Fruit fly (Drosophila melanogaster) whole organism, embryonic: ENCODE data around the gene S6KL.
A peak's percentile ranks its signal among the peaks of the same experiment; 100 is the strongest.

Source experiments
- Aef1 ChIP-seq: fragments of 200-800 bp; sonication (Bioruptor generic); IDR thresholded peaks from 3 replicates; pipeline ENCODE4 v1.3.6; 2022; ENCODE audit warnings: missing biosample characterization, missing genetic modification characterization
- Atf-2 ChIP-seq: fragments of 200-800 bp; sonication (Bioruptor generic); optimal IDR thresholded peaks from 2 replicates; lab custom pipeline; 2016; ENCODE audit warnings: missing biosample characterization, missing genetic modification characterization
- CG11695 ChIP-seq: fragments of 200-800 bp; sonication (Bioruptor generic); IDR thresholded peaks from 3 replicates; pipeline ENCODE4 v1.3.6; 2022; ENCODE audit warnings: missing biosample characterization, missing genetic modification characterization
- CG13123 ChIP-seq: fragments of 200-800 bp; sonication (Bioruptor generic); optimal IDR thresholded peaks from 2 replicates; lab custom pipeline; 2016; ENCODE audit warnings: missing biosample characterization, missing genetic modification characterization
- CG13296 ChIP-seq: fragments of 200-800 bp; sonication (Bioruptor generic); optimal IDR thresholded peaks from 3 replicates; lab custom pipeline; 2018; ENCODE audit warnings: missing biosample characterization, mild to moderate bottlenecking, missing genetic modification characterization
- CG14014 ChIP-seq: fragments of 200-800 bp; sonication (Bioruptor generic); IDR thresholded peaks from 2 replicates; pipeline ENCODE4 v1.3.6; 2022; ENCODE audit warnings: missing biosample characterization, missing genetic modification characterization
- CG15479 ChIP-seq: fragments of 200-800 bp; sonication (Bioruptor generic); optimal IDR thresholded peaks from 3 replicates; lab custom pipeline; 2019; ENCODE audit warnings: missing biosample characterization, mild to moderate bottlenecking, missing genetic modification characterization, moderate library complexity
- CG1602 ChIP-seq: fragments of 200-800 bp; sonication (Bioruptor generic); optimal IDR thresholded peaks from 3 replicates; lab custom pipeline; 2016; ENCODE audit warnings: missing biosample characterization, missing genetic modification characterization
- CG16813 ChIP-seq: fragments of 200-800 bp; sonication (Bioruptor generic); IDR thresholded peaks from 3 replicates; pipeline ENCODE4 v1.3.6; 2022; ENCODE audit warnings: missing biosample characterization, missing genetic modification characterization; ENCODE audit not compliant: partially characterized antibody
- CG18476 ChIP-seq: fragments of 200-800 bp; sonication (Bioruptor generic); optimal IDR thresholded peaks from 2 replicates; lab custom pipeline; 2016; ENCODE audit warnings: missing biosample characterization, mild to moderate bottlenecking, missing genetic modification characterization
- CG30020 ChIP-seq: fragments of 200-800 bp; optimal IDR thresholded peaks from 2 replicates; lab custom pipeline; 2019; ENCODE audit warnings: missing biosample characterization, mild to moderate bottlenecking, missing genetic modification characterization, moderate library complexity
- CG30403 ChIP-seq: fragments of 200-800 bp; sonication (Bioruptor generic); optimal IDR thresholded peaks from 3 replicates; lab custom pipeline; 2016; ENCODE audit warnings: missing biosample characterization, missing genetic modification characterization
- CG31388 ChIP-seq: fragments of 200-800 bp; sonication (Bioruptor generic); optimal IDR thresholded peaks from 2 replicates; lab custom pipeline; 2016; ENCODE audit warnings: missing biosample characterization, missing genetic modification characterization
- CG32767 ChIP-seq: fragments of 200-800 bp; sonication (Bioruptor generic); IDR thresholded peaks from 2 replicates; pipeline ENCODE4 v1.3.6; 2022; ENCODE audit warnings: missing biosample characterization, missing genetic modification characterization
- CG33213 ChIP-seq: fragments of 200-800 bp; sonication (Bioruptor generic); optimal IDR thresholded peaks from 3 replicates; lab custom pipeline; 2016; ENCODE audit warnings: missing biosample characterization, missing genetic modification characterization
- CG33557 ChIP-seq: fragments of 200-800 bp; sonication (Bioruptor generic); optimal IDR thresholded peaks from 2 replicates; lab custom pipeline; 2019; ENCODE audit warnings: missing biosample characterization, mild to moderate bottlenecking, missing genetic modification characterization, moderate library complexity
- CG6654 ChIP-seq: fragments of 200-800 bp; sonication (Bioruptor generic); optimal IDR thresholded peaks from 2 replicates; lab custom pipeline; 2017; ENCODE audit warnings: missing biosample characterization, mild to moderate bottlenecking, missing genetic modification characterization
- CG8359 ChIP-seq: fragments of 200-800 bp; sonication (Bioruptor generic); optimal IDR thresholded peaks from 2 replicates; lab custom pipeline; 2017; ENCODE audit warnings: missing biosample characterization, mild to moderate bottlenecking, missing genetic modification characterization, borderline replicate concordance
- CG8765 ChIP-seq: fragments of 200-800 bp; sonication (Bioruptor generic); IDR thresholded peaks from 2 replicates; pipeline ENCODE4 v1.3.6; 2022; ENCODE audit warnings: missing biosample characterization, missing genetic modification characterization
- CG9876 ChIP-seq: fragments of 200-800 bp; sonication (Bioruptor generic); optimal IDR thresholded peaks from 2 replicates; lab custom pipeline; 2016; ENCODE audit warnings: missing biosample characterization, missing genetic modification characterization
- Dek ChIP-seq: fragments of 200-800 bp; sonication (Bioruptor generic); optimal IDR thresholded peaks from 3 replicates; lab custom pipeline; 2019; ENCODE audit warnings: missing biosample characterization, mild to moderate bottlenecking, missing genetic modification characterization, moderate library complexity
- Gug ChIP-seq: fragments of 200-800 bp; sonication (Bioruptor generic); IDR thresholded peaks from 4 replicates; pipeline ENCODE4 v1.3.6; 2022; ENCODE audit warnings: missing biosample characterization, missing genetic modification characterization
- Hr78 ChIP-seq, 2 experiments: fragments of 200-800 bp in 1 of 2; fragments of >200 bp in 1 of 2; sonication (Bioruptor generic) in 1 of 2; optimal IDR thresholded peaks; 2 replicates each; lab custom pipeline; 2017 to 2019; ENCODE audit warnings: missing biosample characterization in 2 of 2, missing genetic modification characterization in 2 of 2, mild to moderate bottlenecking in 1 of 2, moderate library complexity in 1 of 2
- Nf-YA ChIP-seq: fragments of 200-800 bp; sonication (Bioruptor generic); IDR thresholded peaks from 2 replicates; pipeline ENCODE4 v1.3.6; 2022; ENCODE audit warnings: missing biosample characterization, missing genetic modification characterization
- Nf-YB ChIP-seq: fragments of 200-800 bp; sonication (Bioruptor generic); optimal IDR thresholded peaks from 3 replicates; lab custom pipeline; 2019; ENCODE audit warnings: missing biosample characterization, mild to moderate bottlenecking, missing genetic modification characterization, moderate library complexity
- Ptx1 ChIP-seq: fragments of 200-800 bp; sonication (Bioruptor generic); IDR thresholded peaks from 2 replicates; pipeline ENCODE4 v1.3.6; 2022; ENCODE audit warnings: missing biosample characterization, missing genetic modification characterization
- Rfx ChIP-seq: fragments of 200-800 bp; sonication (Bioruptor generic); IDR thresholded peaks from 2 replicates; pipeline ENCODE4 v1.3.6; 2022; ENCODE audit warnings: missing biosample characterization, missing genetic modification characterization
- Scr ChIP-seq: fragments of 200-800 bp; sonication (Bioruptor generic); IDR thresholded peaks from 2 replicates; pipeline ENCODE4 v1.3.6; 2022; ENCODE audit warnings: missing biosample characterization, missing genetic modification characterization; ENCODE audit not compliant: partially characterized antibody
- ab ChIP-seq: fragments of 200-800 bp; sonication (Bioruptor generic); optimal IDR thresholded peaks from 2 replicates; lab custom pipeline; 2016; ENCODE audit warnings: missing biosample characterization, missing genetic modification characterization
- ara ChIP-seq: fragments of 200-800 bp; sonication (Bioruptor generic); IDR thresholded peaks from 2 replicates; pipeline ENCODE4 v1.3.6; 2022; ENCODE audit warnings: missing biosample characterization, missing genetic modification characterization
- bcd ChIP-seq: fragments of 200-800 bp; sonication (Bioruptor generic); optimal IDR thresholded peaks from 2 replicates; lab custom pipeline; 2017; ENCODE audit warnings: missing biosample characterization, mild to moderate bottlenecking, missing genetic modification characterization
- cg ChIP-seq: fragments of 200-800 bp; sonication (Bioruptor generic); optimal IDR thresholded peaks from 3 replicates; lab custom pipeline; 2019; ENCODE audit warnings: missing biosample characterization, mild to moderate bottlenecking, missing genetic modification characterization, moderate library complexity
- crp ChIP-seq, 2 experiments: fragments of 200-800 bp; sonication (Bioruptor generic); optimal IDR thresholded peaks; 2 replicates in 1 of 2; 3 replicates in 1 of 2; lab custom pipeline; 2017; ENCODE audit warnings: missing biosample characterization in 2 of 2, missing genetic modification characterization in 2 of 2, mild to moderate bottlenecking in 1 of 2, moderate library complexity in 1 of 2
- emc ChIP-seq: fragments of 200-800 bp; sonication (Bioruptor generic); optimal IDR thresholded peaks from 2 replicates; lab custom pipeline; 2016; ENCODE audit warnings: missing biosample characterization, missing genetic modification characterization
- gce ChIP-seq: fragments of 200-800 bp; sonication (Bioruptor generic); IDR thresholded peaks from 3 replicates; pipeline ENCODE4 v1.3.6; 2022; ENCODE audit warnings: missing biosample characterization, missing genetic modification characterization
- gcm ChIP-seq: fragments of 200-800 bp; sonication (Bioruptor generic); optimal IDR thresholded peaks from 2 replicates; lab custom pipeline; 2019; ENCODE audit warnings: missing biosample characterization, mild to moderate bottlenecking, missing genetic modification characterization, moderate library complexity
- her ChIP-seq: fragments of 200-800 bp; sonication (Bioruptor generic); optimal IDR thresholded peaks from 2 replicates; lab custom pipeline; 2016; ENCODE audit warnings: missing biosample characterization, missing genetic modification characterization
- lmd ChIP-seq: fragments of 200-800 bp; sonication (Bioruptor generic); IDR thresholded peaks from 2 replicates; pipeline ENCODE4 v1.3.6; 2022; ENCODE audit warnings: missing biosample characterization, missing genetic modification characterization
- maf-S ChIP-seq: fragments of 200-800 bp; sonication (Bioruptor generic); optimal IDR thresholded peaks from 2 replicates; lab custom pipeline; 2016; ENCODE audit warnings: missing biosample characterization, missing genetic modification characterization
- oc ChIP-seq: fragments of 200-800 bp; sonication (Bioruptor generic); optimal IDR thresholded peaks from 2 replicates; lab custom pipeline; 2018; ENCODE audit warnings: missing biosample characterization, mild to moderate bottlenecking, missing genetic modification characterization, moderate library complexity
- pnt ChIP-seq: fragments of 200-800 bp; sonication (Bioruptor generic); optimal IDR thresholded peaks from 3 replicates; lab custom pipeline; 2016; ENCODE audit warnings: missing biosample characterization, missing genetic modification characterization
- sc ChIP-seq, 3 experiments: fragments of >200 bp in 2 of 3; fragments of 200-800 bp in 1 of 3; sonication (Bioruptor generic) in 1 of 3; optimal IDR thresholded peaks; 2 replicates in 2 of 3; 3 replicates in 1 of 3; lab custom pipeline; 2017; ENCODE audit warnings: mild to moderate bottlenecking in 1 of 3, missing biosample characterization in 1 of 3, missing genetic modification characterization in 1 of 3, missing genetic modification reagents in 1 of 3
- sens ChIP-seq: fragments of 200-800 bp; sonication (Bioruptor generic); peaks from one replicate; lab custom pipeline; 2016; ENCODE audit warnings: missing biosample characterization, missing genetic modification characterization
- slbo ChIP-seq: fragments of 200-800 bp; sonication (Bioruptor generic); IDR thresholded peaks from 2 replicates; pipeline ENCODE4 v1.3.6; 2022; ENCODE audit warnings: missing biosample characterization, missing genetic modification characterization
- sqz ChIP-seq: fragments of 200-800 bp; sonication (Bioruptor generic); optimal IDR thresholded peaks from 3 replicates; lab custom pipeline; 2018; ENCODE audit warnings: missing biosample characterization, mild to moderate bottlenecking, missing genetic modification characterization
- sug ChIP-seq: fragments of 200-800 bp; optimal IDR thresholded peaks from 2 replicates; lab custom pipeline; 2019; ENCODE audit warnings: missing biosample characterization, mild to moderate bottlenecking, missing genetic modification characterization, moderate library complexity
- toy ChIP-seq: fragments of 200-800 bp; sonication (Bioruptor generic); IDR thresholded peaks from 2 replicates; pipeline ENCODE4 v1.3.6; 2022; ENCODE audit warnings: missing biosample characterization, missing genetic modification characterization
- wek ChIP-seq: fragments of 200-800 bp; sonication (Bioruptor generic); optimal IDR thresholded peaks from 3 replicates; lab custom pipeline; 2018; ENCODE audit warnings: missing biosample characterization, mild to moderate bottlenecking, missing genetic modification characterization, moderate library complexity

S6KL gene

DNA sequence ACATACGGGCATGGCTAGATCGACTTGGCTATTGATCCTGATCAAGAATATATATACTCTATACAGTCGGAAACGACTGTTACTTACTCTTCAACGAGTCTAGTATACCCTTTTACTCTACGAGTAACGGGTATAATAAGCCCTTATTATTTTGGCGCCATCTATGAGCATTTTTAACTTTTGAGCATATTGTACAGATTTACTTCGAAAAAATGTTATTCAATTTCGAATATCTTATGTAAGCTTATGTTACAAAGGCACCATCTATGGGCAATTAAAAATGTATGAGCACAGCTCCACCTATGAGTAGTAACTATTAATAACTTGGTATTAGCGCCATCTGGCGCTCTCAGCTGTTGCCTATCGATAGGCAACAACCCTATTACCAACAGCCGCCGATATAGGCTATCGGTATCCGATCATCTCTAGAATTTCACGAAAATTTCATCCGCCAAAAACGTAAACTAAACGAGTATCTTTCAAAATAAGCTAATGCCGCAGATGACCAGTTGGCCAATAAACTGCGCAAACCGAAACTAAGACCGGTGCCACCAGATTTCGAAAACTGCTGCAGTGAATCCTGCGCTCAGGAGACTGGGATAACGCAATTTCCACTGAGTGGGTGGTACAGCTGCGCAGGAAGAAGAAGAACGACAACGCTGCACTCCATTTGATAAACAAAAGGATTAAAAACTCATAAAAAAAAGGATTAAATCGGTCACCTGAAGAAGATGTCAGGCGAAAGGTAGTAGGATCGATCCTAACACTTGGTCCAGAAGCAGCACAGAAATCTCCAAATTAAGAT, 55.2 kb downstream of the S6KL start, which contains the start of gene htk (continued):
- TF ChIP-seq Ptx1 (GFP tag; lab: Robert Waterston, UW) (peak; percentile 64), CG18476 (no peak), ara (GFP tag; lab: Robert Waterston, UW) (0 out of 2 replicates have a peak, but pooled peaks have one; percentile 31), CG14014 (GFP tag; lab: Robert Waterston, UW) (peak; percentile 55; the same call in 1 of the 2 replicates), wek (GFP tag; lab: Kevin White, UChicago) (no peak), cg (GFP tag; lab: Kevin White, UChicago) (no peak), CG31388 (peak; percentile 41), CG13296 (GFP tag; lab: Kevin White, UChicago) (no peak), CG9876 (peak; percentile 78), emc (GFP tag; lab: Kevin White, UChicago) (peak; percentile 52), CG30403 (GFP tag; lab: Kevin White, UChicago) (peak; percentile 75), pnt (peak; percentile 78), Aef1 (GFP tag; lab: Robert Waterston, UW) (peak; percentile 72), CG6654 (GFP tag; lab: Kevin White, UChicago) (no peak), slbo (GFP tag; lab: Robert Waterston, UW) (peak; percentile 81), Gug (GFP tag; lab: Robert Waterston, UW) (peak; percentile 58; the same call in 3 of the 4 replicates), crp (GFP tag; optimal IDR thresholded peaks at IDR 0.05; lab: Kevin White, UChicago) (peak in 1 of 2 experiments; percentile 78), gce (GFP tag; lab: Robert Waterston, UW) (peak; percentile 67; the same call in 2 of the 3 replicates), Nf-YA (GFP tag; lab: Robert Waterston, UW) (no peak), CG1602 (peak; percentile 59), sug (tag; lab: Kevin White, UChicago) (peak; percentile 71), CG15479 (no peak), CG16813 (GFP tag; lab: Robert Waterston, UW) (peak; percentile 87), bcd (GFP tag; lab: Kevin White, UChicago) (peak; percentile 45), Scr (GFP tag; lab: Robert Waterston, UW) (peak; percentile 85), CG33213 (peak; percentile 80), gcm (no peak), CG32767 (no peak), Hr78 (GFP tag; optimal IDR thresholded peaks at IDR 0.05; lab: Kevin White, UChicago) (no peak), sens (GFP tag; lab: Kevin White, UChicago) (peak; percentile 81), maf-S (GFP tag; lab: Kevin White, UChicago) (peak; percentile 62), ab (GFP tag; lab: Kevin White, UChicago) (no peak), CG30020 (tag; lab: Kevin White, UChicago) (no peak), toy (GFP tag; lab: Robert Waterston, UW) (no peak), Nf-YB (peak; percentile 13), Atf-2 (GFP tag; lab: Kevin White, UChicago) (peak; percentile 65), Dek (tag; lab: Kevin White, UChicago) (peak; percentile 57), CG8359 (GFP tag; lab: Kevin White, UChicago) (no peak), Rfx (GFP tag; lab: Robert Waterston, UW) (peak; percentile 89), lmd (peak; percentile 77), her (GFP tag; lab: Kevin White, UChicago) (peak; percentile 77), oc (tag; lab: Kevin White, UChicago) (peak; percentile 53), CG33557 (GFP tag; lab: Kevin White, UChicago) (peak; percentile 19), sc (optimal IDR thresholded peaks at IDR 0.05; lab: Kevin White, UChicago) (no peak), sc (GFP tag; optimal IDR thresholded peaks at IDR 0.05; lab: Kevin White, UChicago) (peak; percentile 3), sqz (no peak), CG13123 (peak; percentile 28), CG11695 (GFP tag; lab: Robert Waterston, UW) (peak; percentile 56; the same call in 1 of the 3 replicates), CG8765 (GFP tag; lab: Robert Waterston, UW) (no peak)
